Fruit fly (Drosophila melanogaster) S2 (cell line): ENCODE data around the gene Cap-H2.

Experiments used
- CG8478 ChIP-seq: fragments of >200 bp; optimal IDR thresholded peaks from 2 replicates; lab custom pipeline; 2018
- CTCF ChIP-seq, 2 experiments: fragments of >200 bp; optimal IDR thresholded peaks; 2 replicates each; lab custom pipeline; 2018

dm6 chr3R:10782167-10782566 is 21.1 kb downstream of the Cap-H2 start, which contains the start of gene CG42633:
- TF ChIP-seq CTCF (optimal IDR thresholded peaks at IDR 0.05; lab: Kevin White, UChicago) = no peak
- no peak for TF ChIP-seq CG8478 (lab: Kevin White, UChicago)
